Fruit fly (Drosophila melanogaster) whole organism, embryonic: ENCODE results near the gene msn.
A peak's percentile ranks its signal among the peaks of the same experiment; 100 is the strongest.

ENCODE experiments used
- CG10654 ChIP-seq: fragments of 200-800 bp; sonication (Bioruptor generic); optimal IDR thresholded peaks from 2 replicates; lab custom pipeline; 2016; ENCODE audit warnings: missing biosample characterization, missing genetic modification characterization
- CG11695 ChIP-seq: fragments of 200-800 bp; sonication (Bioruptor generic); IDR thresholded peaks from 3 replicates; pipeline ENCODE4 v1.3.6; 2022; ENCODE audit warnings: missing biosample characterization, missing genetic modification characterization
- CG13296 ChIP-seq: fragments of 200-800 bp; sonication (Bioruptor generic); optimal IDR thresholded peaks from 3 replicates; lab custom pipeline; 2018; ENCODE audit warnings: missing biosample characterization, mild to moderate bottlenecking, missing genetic modification characterization
- CG13424 ChIP-seq: fragments of 200-800 bp; sonication (Bioruptor generic); optimal IDR thresholded peaks from 2 replicates; lab custom pipeline; 2019; ENCODE audit warnings: missing biosample characterization, mild to moderate bottlenecking, missing genetic modification characterization, moderate library complexity
- CG13624 ChIP-seq: fragments of 200-800 bp; sonication (Bioruptor generic); optimal IDR thresholded peaks from 2 replicates; lab custom pipeline; 2016; ENCODE audit warnings: missing biosample characterization, missing genetic modification characterization
- CG13775 ChIP-seq: fragments of 200-800 bp; sonication (Bioruptor generic); optimal IDR thresholded peaks from 3 replicates; lab custom pipeline; 2017; ENCODE audit warnings: missing biosample characterization, mild to moderate bottlenecking, missing genetic modification characterization
- CG15479 ChIP-seq: fragments of 200-800 bp; sonication (Bioruptor generic); optimal IDR thresholded peaks from 3 replicates; lab custom pipeline; 2019; ENCODE audit warnings: missing biosample characterization, mild to moderate bottlenecking, missing genetic modification characterization, moderate library complexity
- CG17359 ChIP-seq: fragments of 200-800 bp; sonication (Bioruptor generic); optimal IDR thresholded peaks from 3 replicates; lab custom pipeline; 2018; ENCODE audit warnings: missing biosample characterization, mild to moderate bottlenecking, missing genetic modification characterization, moderate library complexity
- CG18599 ChIP-seq: fragments of 200-800 bp; sonication (Bioruptor generic); optimal IDR thresholded peaks from 3 replicates; lab custom pipeline; 2017; ENCODE audit warnings: missing biosample characterization, missing genetic modification characterization, mild to moderate bottlenecking, moderate library complexity, missing genetic modification reagents
- CG18619 ChIP-seq: fragments of 200-800 bp; sonication (Bioruptor generic); optimal IDR thresholded peaks from 3 replicates; lab custom pipeline; 2017; ENCODE audit warnings: missing biosample characterization, mild to moderate bottlenecking, missing genetic modification characterization
- CG4730 ChIP-seq: fragments of 200-800 bp; sonication (Bioruptor generic); IDR thresholded peaks from 2 replicates; pipeline ENCODE4 v1.3.6; 2022; ENCODE audit warnings: missing biosample characterization, missing genetic modification characterization
- CG5953 ChIP-seq: fragments of 200-800 bp; sonication (Bioruptor generic); IDR thresholded peaks from 2 replicates; pipeline ENCODE4 v1.3.6; 2022; ENCODE audit warnings: missing biosample characterization, missing genetic modification characterization
- CG6654 ChIP-seq: fragments of 200-800 bp; sonication (Bioruptor generic); optimal IDR thresholded peaks from 2 replicates; lab custom pipeline; 2017; ENCODE audit warnings: missing biosample characterization, mild to moderate bottlenecking, missing genetic modification characterization
- CG7372 ChIP-seq: fragments of 200-800 bp; sonication (Bioruptor generic); IDR thresholded peaks from 2 replicates; pipeline ENCODE4 v1.3.6; 2022; ENCODE audit warnings: missing biosample characterization, missing genetic modification characterization
- CTCF ChIP-seq: fragments of 200-800 bp; sonication (Bioruptor generic); optimal IDR thresholded peaks from 2 replicates; lab custom pipeline; 2017; ENCODE audit warnings: missing biosample characterization, mild to moderate bottlenecking, missing genetic modification characterization, moderate library complexity
- D19B ChIP-seq: fragments of 200-800 bp; sonication (Bioruptor generic); optimal IDR thresholded peaks from 2 replicates; lab custom pipeline; 2017; ENCODE audit warnings: missing biosample characterization, mild to moderate bottlenecking, missing genetic modification characterization
- Deaf1 ChIP-seq: fragments of 200-800 bp; optimal IDR thresholded peaks from 3 replicates; lab custom pipeline; 2019; ENCODE audit warnings: missing biosample characterization, mild to moderate bottlenecking, missing genetic modification characterization, moderate library complexity
- Drgx ChIP-seq: fragments of 200-800 bp; sonication (Bioruptor generic); IDR thresholded peaks from 2 replicates; pipeline ENCODE4 v1.3.6; 2022; ENCODE audit warnings: missing biosample characterization, missing genetic modification characterization
- E2f2 ChIP-seq: fragments of 200-800 bp; sonication (Bioruptor generic); IDR thresholded peaks from 2 replicates; pipeline ENCODE4 v1.3.6; 2022; ENCODE audit warnings: missing biosample characterization, missing genetic modification characterization
- Ets97D ChIP-seq: fragments of 200-800 bp; sonication (Bioruptor generic); optimal IDR thresholded peaks from 3 replicates; lab custom pipeline; 2016; ENCODE audit warnings: missing biosample characterization, missing genetic modification characterization
- Fer1 ChIP-seq: fragments of 200-800 bp; sonication (Bioruptor generic); optimal IDR thresholded peaks from 2 replicates; lab custom pipeline; 2017; ENCODE audit warnings: missing biosample characterization, mild to moderate bottlenecking, missing genetic modification characterization
- Fer2 ChIP-seq: fragments of 200-800 bp; sonication (Bioruptor generic); optimal IDR thresholded peaks from 2 replicates; lab custom pipeline; 2018; ENCODE audit warnings: missing biosample characterization, mild to moderate bottlenecking, missing genetic modification characterization, moderate library complexity
- Hmx ChIP-seq: fragments of 200-800 bp; sonication (Bioruptor generic); optimal IDR thresholded peaks from 2 replicates; lab custom pipeline; 2016; ENCODE audit warnings: missing biosample characterization, missing genetic modification characterization
- NC2β ChIP-seq: fragments of 200-800 bp; sonication (Bioruptor generic); optimal IDR thresholded peaks from 2 replicates; lab custom pipeline; 2016; ENCODE audit warnings: missing biosample characterization, missing genetic modification characterization
- ap ChIP-seq: fragments of 200-800 bp; sonication (Bioruptor generic); IDR thresholded peaks from 2 replicates; pipeline ENCODE4 v1.3.6; 2022; ENCODE audit warnings: missing biosample characterization, missing genetic modification characterization
- ase ChIP-seq: fragments of 200-800 bp; sonication (Bioruptor generic); IDR thresholded peaks from 3 replicates; pipeline ENCODE4 v1.3.6; 2022; ENCODE audit warnings: missing biosample characterization, missing genetic modification characterization
- da ChIP-seq: fragments of 200-800 bp; sonication (Bioruptor generic); optimal IDR thresholded peaks from 2 replicates; lab custom pipeline; 2016; ENCODE audit warnings: missing biosample characterization, missing genetic modification characterization
- danr ChIP-seq: fragments of 200-800 bp; sonication (Bioruptor generic); IDR thresholded peaks from 2 replicates; pipeline ENCODE4 v1.3.6; 2022; ENCODE audit warnings: missing biosample characterization, missing genetic modification characterization
- gcm2 ChIP-seq: fragments of 200-800 bp; sonication (Bioruptor generic); optimal IDR thresholded peaks from 2 replicates; lab custom pipeline; 2016; ENCODE audit warnings: missing biosample characterization, missing genetic modification characterization
- grn ChIP-seq: fragments of 200-800 bp; sonication (Bioruptor generic); optimal IDR thresholded peaks from 3 replicates; lab custom pipeline; 2017; ENCODE audit warnings: missing biosample characterization, missing genetic modification characterization
- ind ChIP-seq: fragments of 200-800 bp; sonication (Bioruptor generic); optimal IDR thresholded peaks from 3 replicates; lab custom pipeline; 2016; ENCODE audit warnings: missing biosample characterization, missing genetic modification characterization
- jigr1 ChIP-seq: fragments of 200-800 bp; sonication (Bioruptor generic); IDR thresholded peaks from 3 replicates; pipeline ENCODE4 v1.3.6; 2022; ENCODE audit warnings: missing biosample characterization, missing genetic modification characterization
- jumu ChIP-seq: fragments of 200-800 bp; sonication (Bioruptor generic); optimal IDR thresholded peaks from 3 replicates; lab custom pipeline; 2016; ENCODE audit warnings: missing biosample characterization, missing genetic modification characterization
- knrl ChIP-seq: fragments of 200-800 bp; sonication (Bioruptor generic); IDR thresholded peaks from 3 replicates; pipeline ENCODE4 v1.3.6; 2022; ENCODE audit warnings: missing biosample characterization, missing genetic modification characterization; ENCODE audit not compliant: partially characterized antibody
- lilli ChIP-seq: fragments of 200-800 bp; sonication (Bioruptor generic); optimal IDR thresholded peaks from 3 replicates; lab custom pipeline; 2016; ENCODE audit warnings: missing biosample characterization, missing genetic modification characterization
- lmd ChIP-seq: fragments of 200-800 bp; sonication (Bioruptor generic); IDR thresholded peaks from 2 replicates; pipeline ENCODE4 v1.3.6; 2022; ENCODE audit warnings: missing biosample characterization, missing genetic modification characterization
- lov ChIP-seq, 2 experiments: fragments of 200-800 bp in 1 of 2; fragments of >200 bp in 1 of 2; sonication (Bioruptor generic) in 1 of 2; IDR thresholded peaks in 1 of 2; optimal IDR thresholded peaks in 1 of 2; 2 replicates in 1 of 2; 3 replicates in 1 of 2; pipeline versions ENCODE4 v1.3.6 to Lab custom; 2017 to 2022; ENCODE audit warnings: missing biosample characterization in 1 of 2, missing genetic modification characterization in 1 of 2
- mld ChIP-seq: fragments of 200-800 bp; sonication (Bioruptor generic); IDR thresholded peaks from 3 replicates; pipeline ENCODE4 v1.3.6; 2022; ENCODE audit warnings: missing biosample characterization, missing genetic modification characterization; ENCODE audit not compliant: partially characterized antibody
- nerfin-1 ChIP-seq: fragments of 200-800 bp; sonication (Bioruptor generic); optimal IDR thresholded peaks from 3 replicates; lab custom pipeline; 2019; ENCODE audit warnings: missing biosample characterization, mild to moderate bottlenecking, missing genetic modification characterization, moderate library complexity
- nom ChIP-seq: fragments of 200-800 bp; sonication (Bioruptor generic); optimal IDR thresholded peaks from 2 replicates; lab custom pipeline; 2017; ENCODE audit warnings: missing biosample characterization, missing genetic modification characterization, mild to moderate bottlenecking, moderate library complexity, missing genetic modification reagents
- phol ChIP-seq: fragments of 200-800 bp; sonication (Bioruptor generic); optimal IDR thresholded peaks from 3 replicates; lab custom pipeline; 2018; ENCODE audit warnings: missing biosample characterization, mild to moderate bottlenecking, missing genetic modification characterization, moderate library complexity
- pita ChIP-seq: fragments of 200-800 bp; sonication (Bioruptor generic); optimal IDR thresholded peaks from 2 replicates; lab custom pipeline; 2017; ENCODE audit warnings: missing biosample characterization, mild to moderate bottlenecking, missing genetic modification characterization
- pnt ChIP-seq: fragments of 200-800 bp; sonication (Bioruptor generic); optimal IDR thresholded peaks from 3 replicates; lab custom pipeline; 2016; ENCODE audit warnings: missing biosample characterization, missing genetic modification characterization
- ro ChIP-seq: fragments of 200-800 bp; sonication (Bioruptor generic); IDR thresholded peaks from 2 replicates; pipeline ENCODE4 v1.3.6; 2022; ENCODE audit warnings: missing biosample characterization, missing genetic modification characterization
- row ChIP-seq: fragments of 200-800 bp; sonication (Bioruptor generic); IDR thresholded peaks from 3 replicates; pipeline ENCODE4 v1.3.6; 2022; ENCODE audit warnings: missing biosample characterization, missing genetic modification characterization
- seq ChIP-seq: fragments of 200-800 bp; sonication (Bioruptor generic); IDR thresholded peaks from 2 replicates; pipeline ENCODE4 v1.3.6; 2022; ENCODE audit warnings: missing biosample characterization, missing genetic modification characterization
- sob ChIP-seq: fragments of 200-800 bp; sonication (Bioruptor generic); IDR thresholded peaks from 2 replicates; pipeline ENCODE4 v1.3.6; 2022; ENCODE audit warnings: missing biosample characterization, missing genetic modification characterization
- tap ChIP-seq: fragments of 200-800 bp; optimal IDR thresholded peaks from 3 replicates; lab custom pipeline; 2019; ENCODE audit warnings: missing biosample characterization, mild to moderate bottlenecking, missing genetic modification characterization, moderate library complexity

The msn gene

DNA sequence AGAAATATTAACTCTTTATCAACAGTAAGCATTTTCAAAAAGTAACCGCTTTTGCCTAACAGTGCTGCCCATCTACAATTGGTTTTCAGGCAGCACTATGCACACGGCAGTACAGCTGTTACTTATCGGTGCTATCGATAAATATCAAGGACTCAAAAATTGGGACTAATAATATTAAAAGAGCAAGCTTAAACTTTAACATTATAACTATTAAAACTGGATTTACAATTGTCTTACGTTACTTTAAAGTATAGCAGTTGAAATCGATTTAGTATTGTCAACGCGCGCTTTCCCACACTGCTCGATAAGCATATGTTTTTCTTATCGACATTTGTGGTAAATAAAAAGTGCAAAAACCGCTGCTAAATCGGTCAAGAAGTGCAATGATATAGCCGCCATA is 45.1 kb upstream of the msn start, which contains the start of the genes CG42245 and MEP-1 (continued):
- TF ChIP-seq grn (GFP tag; lab: Kevin White, UChicago) (no peak), nerfin-1 (peak; percentile 24), tap (tag; lab: Kevin White, UChicago) (peak; percentile 13), CG6654 (GFP tag; lab: Kevin White, UChicago) (no peak), lov (optimal IDR thresholded peaks at IDR 0.05; lab: Kevin White, UChicago) (no peak), lov (GFP tag; IDR thresholded peaks at IDR 0.05; lab: Robert Waterston, UW) (no peak), Fer1 (no peak), Hmx (no peak), E2f2 (GFP tag; lab: Robert Waterston, UW) (peak; percentile 82), seq (GFP tag; lab: Robert Waterston, UW) (peak; percentile 8; the same call in 1 of the 2 replicates), nom (GFP tag; lab: Kevin White, UChicago) (no peak), sob (peak; percentile 69), Deaf1 (tag; lab: Kevin White, UChicago) (peak; percentile 9), ind (GFP tag; lab: Kevin White, UChicago) (peak; percentile 53), pnt (GFP tag; lab: Kevin White, UChicago) (no peak), CG17359 (tag; lab: Kevin White, UChicago) (peak; percentile 34), lilli (peak; percentile 81), CG13424 (tag; lab: Kevin White, UChicago) (peak; percentile 17), pita (GFP tag; lab: Kevin White, UChicago) (no peak), CG18619 (GFP tag; lab: Kevin White, UChicago) (peak; percentile 25), CG11695 (GFP tag; lab: Robert Waterston, UW) (no peak), CG5953 (no peak), jigr1 (GFP tag; lab: Robert Waterston, UW) (no peak)

DNA sequence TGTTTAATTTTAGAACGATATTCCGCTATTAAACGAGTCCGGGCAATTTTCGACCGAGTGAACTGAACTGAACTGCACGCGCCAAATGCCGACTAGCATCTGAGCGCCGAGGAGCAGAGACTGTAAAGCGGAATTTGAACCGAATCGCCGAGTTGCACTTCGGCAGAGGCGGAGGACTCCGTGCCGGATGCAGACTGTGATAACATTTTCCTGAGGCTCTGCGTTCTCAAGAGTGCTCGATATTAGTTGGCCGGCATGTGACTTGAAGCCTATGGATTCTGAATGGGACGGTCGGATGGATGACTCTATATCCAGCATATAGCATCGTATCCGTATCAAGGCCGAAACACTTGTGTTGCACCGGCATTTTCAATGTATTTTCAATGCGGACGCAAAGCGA is 43.6 kb upstream of the msn start, which contains the start of gene Pxn:
TSS of gene Pxn (minus strand) at position 101 of the 400 bp plus-strand sequence.
- TF ChIP-seq nom (GFP tag; lab: Kevin White, UChicago) (no peak), sob (0 out of 2 replicates have a peak, but pooled peaks have one; percentile 6), mld (GFP tag; lab: Robert Waterston, UW) (0 out of 3 replicates have a peak, but pooled peaks have one; percentile 22), ro (GFP tag; lab: Robert Waterston, UW) (0 out of 2 replicates have a peak, but pooled peaks have one; percentile 22), CG15479 (GFP tag; lab: Kevin White, UChicago) (peak; percentile 7), CG13775 (GFP tag; lab: Kevin White, UChicago) (no peak)

DNA sequence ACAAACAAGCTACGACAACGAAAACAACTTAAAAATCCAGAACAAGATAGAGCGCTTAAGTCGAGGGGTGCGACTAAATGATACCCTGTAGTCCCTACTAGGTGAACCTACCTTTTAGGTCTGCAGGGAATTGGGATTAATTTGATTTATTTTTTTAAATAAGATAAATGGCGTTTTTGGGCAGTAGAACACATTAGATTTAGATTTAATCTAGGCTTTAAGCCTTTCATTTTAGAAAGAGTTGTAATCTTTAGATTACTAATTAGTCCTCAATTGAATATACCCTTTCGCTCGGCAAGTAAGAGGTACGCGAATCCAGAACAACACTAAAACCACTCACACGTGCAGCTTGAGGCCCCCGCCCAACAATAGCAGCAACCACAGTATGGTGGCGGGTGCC is 27.9 kb upstream of the msn start:
- TF ChIP-seq D19B (GFP tag; lab: Kevin White, UChicago) (peak; percentile 15), ase (GFP tag; lab: Robert Waterston, UW) (no peak), E2f2 (GFP tag; lab: Robert Waterston, UW) (no peak), Drgx (GFP tag; lab: Robert Waterston, UW) (peak; percentile 27; the same call in 1 of the 2 replicates), row (GFP tag; lab: Robert Waterston, UW) (peak; percentile 39; the same call in 1 of the 3 replicates)

DNA sequence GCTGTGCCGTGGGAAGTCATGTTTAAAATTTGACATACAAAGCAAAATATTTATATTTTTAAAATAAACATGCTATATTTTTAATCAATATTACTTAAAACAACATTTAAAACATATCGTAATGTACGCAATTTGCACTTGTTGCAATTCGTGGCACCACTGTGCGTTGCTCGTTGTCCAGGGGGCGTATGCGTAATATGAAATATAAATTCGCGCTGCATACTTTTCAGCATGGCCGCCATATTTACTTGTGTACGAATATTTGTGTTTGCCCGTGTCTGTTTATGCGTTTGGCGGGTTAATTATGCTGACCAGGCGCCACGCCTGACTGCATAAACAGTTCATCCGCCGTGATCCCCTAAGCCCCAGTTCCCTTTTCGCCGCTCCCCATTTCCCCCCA is 22.5 kb upstream of the msn start:
- no peak for TF ChIP-seq CG13296 (GFP tag; lab: Kevin White, UChicago)
- TF ChIP-seq danr (GFP tag; lab: Robert Waterston, UW) = no peak
- TF ChIP-seq ap (GFP tag; lab: Robert Waterston, UW) = no peak
- TF ChIP-seq knrl (GFP tag; lab: Robert Waterston, UW) = no peak
- TF ChIP-seq CG13624 (GFP tag; lab: Kevin White, UChicago) = no peak
- TF ChIP-seq NC2β = no peak
- TF ChIP-seq phol (tag; lab: Kevin White, UChicago) = peak; percentile 43
- peak; percentile 82 for TF ChIP-seq CG7372 (GFP tag; lab: Robert Waterston, UW)
- no peak for TF ChIP-seq CG18599
- no peak for TF ChIP-seq Ets97D (GFP tag; lab: Kevin White, UChicago)
- TF ChIP-seq CG4730 (GFP tag; lab: Robert Waterston, UW) = no peak
- TF ChIP-seq lmd (GFP tag; lab: Robert Waterston, UW) = no peak
- no peak for TF ChIP-seq gcm2
- TF ChIP-seq CG10654 = no peak
- no peak for TF ChIP-seq jumu
- TF ChIP-seq Fer2 (tag; lab: Kevin White, UChicago) = no peak
- TF ChIP-seq da (GFP tag; lab: Kevin White, UChicago) = no peak
- TF ChIP-seq CTCF = peak; percentile 51
